Worm (Caenorhabditis elegans): Measurements from ENCODE around the gene dpf-7.
A peak's percentile ranks its signal among the peaks of the same experiment; 100 is the strongest.

dpf-7 gene

ce11 chrIV:4749728-4750278, 52.6 kb downstream of the dpf-7 start, which contains the start of the genes rpl-20 and Y17G9B.5:
TSS of gene rpl-20 (minus strand) at chrIV:4749778.
TSS of gene Y17G9B.5 (plus strand) at chrIV:4750240.
- TF ChIP-seq C34F6.9 (tag; optimal IDR thresholded peaks at IDR 0.05): peak; percentile 100
- peak; percentile 96 for TF ChIP-seq nhr-10 (tag; optimal IDR thresholded peaks at IDR 0.05)
- TF ChIP-seq unc-55 (GFP tag; optimal IDR thresholded peaks at IDR 0.05): peak; percentile 100
- peak; percentile 99 for TF ChIP-seq lin-13 (GFP tag; optimal IDR thresholded peaks at IDR 0.05)
- no peak for TF ChIP-seq elt-3 (tag; optimal IDR thresholded peaks at IDR 0.05)
- peak; percentile 100 for TF ChIP-seq sem-4 (tag; optimal IDR thresholded peaks at IDR 0.05)
- peak; percentile 100 for TF ChIP-seq R02D3.7 (tag; optimal IDR thresholded peaks at IDR 0.05)
- peak; percentile 100 for TF ChIP-seq Y55F3AM.14 (GFP tag; optimal IDR thresholded peaks at IDR 0.05)
- TF ChIP-seq F13H6.1 (tag; optimal IDR thresholded peaks at IDR 0.05): peak; percentile 100
- peak; percentile 100 for TF ChIP-seq sma-3 (GFP tag; optimal IDR thresholded peaks at IDR 0.05)
- peak; percentile 84 for TF ChIP-seq dmd-4 (tag; optimal IDR thresholded peaks at IDR 0.05)
- TF ChIP-seq gmeb-1 (tag; optimal IDR thresholded peaks at IDR 0.05): peak; percentile 98
- peak; percentile 100 for TF ChIP-seq unc-62 (GFP tag; optimal IDR thresholded peaks at IDR 0.05)
- peak; percentile 95 for TF ChIP-seq snpc-4 (tag; optimal IDR thresholded peaks at IDR 0.05)
- TF ChIP-seq lin-11 (tag; optimal IDR thresholded peaks at IDR 0.05): peak; percentile 98
- TF ChIP-seq nhr-12 (tag; optimal IDR thresholded peaks at IDR 0.05): peak; percentile 83
- TF ChIP-seq mbf-1 (tag; optimal IDR thresholded peaks at IDR 0.05): peak; percentile 71
- TF ChIP-seq elt-1 (tag; optimal IDR thresholded peaks at IDR 0.05): peak; percentile 52
- TF ChIP-seq egl-27 (tag; optimal IDR thresholded peaks at IDR 0.05): peak; percentile 100
- TF ChIP-seq nhr-25 (tag; optimal IDR thresholded peaks at IDR 0.05): peak; percentile 100
- peak; percentile 98 for TF ChIP-seq zag-1 (tag; optimal IDR thresholded peaks at IDR 0.05)
- peak; percentile 94 for TF ChIP-seq nhr-237 (tag; optimal IDR thresholded peaks at IDR 0.05)
- peak; percentile 94 for TF ChIP-seq lin-39 (tag; optimal IDR thresholded peaks at IDR 0.05)
- TF ChIP-seq ztf-11 (tag; optimal IDR thresholded peaks at IDR 0.05): peak; percentile 74
- TF ChIP-seq nhr-77 (tag; optimal IDR thresholded peaks at IDR 0.05): peak; percentile 95
- peak; percentile 98 for TF ChIP-seq mab-5 (tag; optimal IDR thresholded peaks at IDR 0.05)
- TF ChIP-seq sma-9 (GFP tag; optimal IDR thresholded peaks at IDR 0.05): peak; percentile 100
- TF ChIP-seq sma-9 (tag; optimal IDR thresholded peaks at IDR 0.05): no peak
- TF ChIP-seq alr-1 (tag; optimal IDR thresholded peaks at IDR 0.05): peak; percentile 97
- no peak for TF ChIP-seq aly-2 (tag; optimal IDR thresholded peaks at IDR 0.05)
- peak; percentile 95 for TF ChIP-seq ama-1 (optimal IDR thresholded peaks at IDR 0.05)
- TF ChIP-seq ztf-1 (GFP tag; conservative IDR thresholded peaks at IDR 0.05): peak; percentile 84; the same call in 1 of the 2 replicates
- no peak for TF ChIP-seq nhr-23 (tag; optimal IDR thresholded peaks at IDR 0.05)
- peak; percentile 100 for TF ChIP-seq lsy-2 (tag; optimal IDR thresholded peaks at IDR 0.05)
- peak; percentile 99 for TF ChIP-seq ceh-16 (tag; optimal IDR thresholded peaks at IDR 0.05)
- TF ChIP-seq peb-1 (tag; optimal IDR thresholded peaks at IDR 0.05): no peak
- TF ChIP-seq skn-1 (tag; optimal IDR thresholded peaks at IDR 0.05): peak; percentile 97
- TF ChIP-seq mdl-1 (tag; optimal IDR thresholded peaks at IDR 0.05): peak; percentile 54 to 94
- peak; percentile 100 for TF ChIP-seq nhr-6 (tag; optimal IDR thresholded peaks at IDR 0.05)
- TF ChIP-seq fos-1 (tag; optimal IDR thresholded peaks at IDR 0.05): peak; percentile 100
- TF ChIP-seq nhr-129 (tag; optimal IDR thresholded peaks at IDR 0.05): peak; percentile 99
- TF ChIP-seq ZK546.5 (tag; optimal IDR thresholded peaks at IDR 0.05): peak; percentile 94
- peak; percentile 77 for TF ChIP-seq unc-39 (tag; optimal IDR thresholded peaks at IDR 0.05)
- TF ChIP-seq nhr-11 (tag; optimal IDR thresholded peaks at IDR 0.05): peak; percentile 85
- peak; percentile 100 for TF ChIP-seq nhr-21 (tag; optimal IDR thresholded peaks at IDR 0.05)
- peak; percentile 98 for TF ChIP-seq blmp-1 (tag; optimal IDR thresholded peaks at IDR 0.05; ENCODE audit: insufficient read depth)
- peak; percentile 97 for TF ChIP-seq ceh-82 (tag; optimal IDR thresholded peaks at IDR 0.05)
- TF ChIP-seq ztf-4 (tag; optimal IDR thresholded peaks at IDR 0.05): peak; percentile 100
- peak; percentile 100 for TF ChIP-seq crh-2 (tag; optimal IDR thresholded peaks at IDR 0.05)
